Fruit fly (Drosophila melanogaster) whole organism: ENCODE measurements around the gene Cyp28c1.

Experiments used
- CG8478 ChIP-seq: fragments of >200 bp; optimal IDR thresholded peaks from 2 replicates; lab custom pipeline; 2018; ENCODE audit warnings: inconsistent platforms
- Dll ChIP-seq: fragments of >200 bp; optimal IDR thresholded peaks from 2 replicates; lab custom pipeline; 2017
- EcR ChIP-seq, 2 experiments: fragments of >200 bp; optimal IDR thresholded peaks; 2 replicates each; lab custom pipeline; 2017; ENCODE audit warnings: missing biosample characterization in 2 of 2, missing genetic modification characterization in 2 of 2, missing genetic modification reagents in 2 of 2
- pan ChIP-seq: fragments of >200 bp; optimal IDR thresholded peaks from 2 replicates; lab custom pipeline; 2017
- psq ChIP-seq: fragments of >200 bp; optimal IDR thresholded peaks from 2 replicates; lab custom pipeline; 2017
- usp ChIP-seq: fragments of >200 bp; optimal IDR thresholded peaks from 2 replicates; lab custom pipeline; 2017; ENCODE audit warnings: missing biosample characterization, missing genetic modification characterization, mixed read lengths

Cyp28c1 gene

DNA sequence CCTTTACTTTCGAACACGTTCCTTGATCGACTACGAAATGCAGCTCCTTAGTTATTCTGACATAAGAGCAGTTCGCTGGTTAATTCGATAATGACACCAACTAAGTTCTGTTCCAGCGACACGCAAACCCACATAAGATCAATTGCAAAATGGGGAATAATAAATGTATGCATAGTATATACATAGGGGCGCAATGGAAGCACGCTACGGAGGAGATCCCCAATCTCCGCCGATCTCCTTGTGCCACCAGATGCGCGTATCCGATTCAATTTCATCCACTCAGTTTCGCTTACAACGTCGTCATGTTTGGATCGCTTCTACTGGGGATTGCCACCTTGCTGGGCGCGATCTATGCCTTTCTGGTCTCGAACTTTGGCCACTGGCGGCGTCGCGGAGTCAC, at the start of gene Cyp28c1:
Gene Cyp28c1 (plus strand): TSS at position 301 of the 400 bp plus-strand sequence.
- no peak for TF ChIP-seq CG8478
- TF ChIP-seq EcR (GFP tag; optimal IDR thresholded peaks at IDR 0.05; lab: Kevin White, UChicago), result no peak
- TF ChIP-seq Dll (lab: Kevin White, UChicago), result no peak
- no peak for TF ChIP-seq pan
- TF ChIP-seq psq (lab: Kevin White, UChicago), result no peak
- TF ChIP-seq usp (GFP tag; lab: Kevin White, UChicago), result no peak

DNA sequence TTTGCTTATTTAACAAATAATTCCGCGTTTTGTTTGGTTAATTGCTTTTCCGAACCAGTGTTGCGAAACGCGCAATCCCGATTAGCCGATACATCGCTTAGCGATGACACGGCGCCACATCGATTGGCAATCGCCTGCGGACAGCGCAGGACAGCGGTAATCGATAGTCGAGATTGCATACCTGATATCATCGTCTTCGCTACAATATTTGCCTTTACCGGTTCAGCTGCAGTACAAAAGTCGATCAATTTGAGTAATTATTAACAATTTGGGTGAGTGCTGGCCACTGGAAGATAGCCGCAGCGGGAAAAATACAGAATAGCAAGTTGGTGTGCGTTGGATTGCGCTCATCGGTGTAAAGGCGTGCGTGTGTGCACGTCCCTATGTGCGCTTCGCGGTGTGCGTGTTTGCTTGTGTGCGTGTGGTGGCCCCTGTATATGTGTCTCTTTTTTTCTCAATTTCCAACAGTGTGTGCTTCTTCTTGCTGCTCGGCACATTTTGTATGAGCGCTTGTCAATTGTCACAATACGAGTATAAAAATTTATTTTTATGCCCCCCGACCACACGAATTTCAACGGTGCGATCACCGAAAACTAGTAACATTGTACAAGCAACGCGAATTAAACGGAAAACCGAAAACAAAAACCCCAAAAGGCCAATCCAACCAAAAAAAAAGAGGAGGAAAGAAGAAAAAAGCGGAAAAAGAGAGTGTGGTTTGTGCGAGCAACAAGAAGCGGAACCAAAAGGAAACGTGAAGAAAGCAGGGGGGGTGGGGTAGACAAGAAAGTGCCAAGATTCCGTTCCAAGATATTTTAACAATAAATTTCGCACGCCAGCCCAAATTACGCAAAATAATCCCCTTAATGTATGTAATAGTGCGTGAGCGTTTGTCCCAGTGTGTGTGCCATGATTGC, 46.7 kb upstream of the Cyp28c1 start, which contains the start of gene CkIIbeta:
Gene CkIIbeta (plus strand): TSS at position 119 of the 914 bp plus-strand sequence.
- TF ChIP-seq psq (lab: Kevin White, UChicago) (no peak), usp (GFP tag; lab: Kevin White, UChicago) (no peak), EcR (GFP tag; optimal IDR thresholded peaks at IDR 0.05; lab: Kevin White, UChicago) (no peak), CG8478 (no peak), Dll (lab: Kevin White, UChicago) (no peak), pan (no peak)

DNA sequence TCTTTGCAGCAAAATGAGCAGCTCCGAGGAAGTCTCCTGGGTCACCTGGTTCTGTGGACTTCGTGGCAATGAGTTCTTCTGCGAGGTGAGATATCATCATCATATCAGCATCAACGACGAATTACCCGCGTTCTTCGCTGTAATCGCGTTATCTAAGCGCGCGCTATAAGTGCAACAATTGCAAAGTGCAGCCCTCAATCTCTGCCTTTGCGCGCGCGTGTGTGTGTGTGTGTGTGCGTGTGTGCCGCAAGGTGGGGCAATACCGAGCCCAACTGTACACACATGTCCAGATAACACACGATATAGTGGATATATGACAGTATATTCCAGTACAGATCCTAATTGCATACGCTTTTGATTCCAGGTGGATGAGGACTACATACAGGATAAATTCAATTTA, 46.0 kb upstream of the Cyp28c1 start:
- no peak for TF ChIP-seq Dll (lab: Kevin White, UChicago)
- no peak for TF ChIP-seq CG8478
- no peak for TF ChIP-seq pan
- TF ChIP-seq usp (GFP tag; lab: Kevin White, UChicago), result no peak
- TF ChIP-seq psq (lab: Kevin White, UChicago), result no peak
- TF ChIP-seq EcR (GFP tag; optimal IDR thresholded peaks at IDR 0.05; lab: Kevin White, UChicago), result no peak

DNA sequence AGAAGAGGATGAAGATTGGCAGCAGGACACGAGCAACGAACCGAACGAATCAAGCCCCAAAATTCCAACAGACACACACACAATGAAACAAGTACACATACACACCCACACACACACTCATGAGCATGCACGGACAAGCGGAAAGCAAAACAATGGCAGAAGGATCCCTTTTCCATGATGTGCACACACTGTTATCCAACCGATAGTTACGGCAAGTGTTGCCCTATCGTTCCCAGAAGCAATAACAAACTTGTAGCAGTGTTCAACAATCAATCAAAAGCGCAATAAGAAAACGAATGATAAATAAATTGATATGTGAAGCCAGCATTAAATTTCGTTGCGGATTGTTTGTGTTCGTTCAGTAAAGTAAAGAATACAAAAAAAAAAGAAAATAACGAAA, 42.5 kb upstream of the Cyp28c1 start:
- no peak for TF ChIP-seq EcR (GFP tag; optimal IDR thresholded peaks at IDR 0.05; lab: Kevin White, UChicago)
- TF ChIP-seq CG8478, result no peak
- no peak for TF ChIP-seq psq (lab: Kevin White, UChicago)
- no peak for TF ChIP-seq pan
- TF ChIP-seq Dll (lab: Kevin White, UChicago), result no peak
- no peak for TF ChIP-seq usp (GFP tag; lab: Kevin White, UChicago)

DNA sequence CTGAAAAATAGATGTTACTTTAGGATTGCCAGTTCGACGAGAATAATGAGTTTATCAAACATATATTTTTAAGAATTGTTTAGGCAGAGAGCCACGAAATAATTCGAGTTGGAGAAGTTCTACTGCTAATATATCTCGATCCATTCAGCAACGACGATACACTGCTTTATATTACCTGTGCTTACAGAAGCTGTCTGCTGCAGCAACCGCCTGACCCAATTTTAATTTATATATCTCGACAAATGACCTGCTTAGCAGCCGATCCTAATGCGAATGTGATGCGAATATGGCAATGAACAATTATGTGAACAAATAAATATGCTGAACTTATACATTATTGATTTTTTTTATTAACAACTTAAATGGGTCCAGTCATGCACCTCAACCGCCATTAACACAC, 40.9 kb upstream of the Cyp28c1 start:
- no peak for TF ChIP-seq psq (lab: Kevin White, UChicago)
- no peak for TF ChIP-seq EcR (GFP tag; optimal IDR thresholded peaks at IDR 0.05; lab: Kevin White, UChicago)
- no peak for TF ChIP-seq Dll (lab: Kevin White, UChicago)
- TF ChIP-seq pan, result no peak
- no peak for TF ChIP-seq CG8478
- TF ChIP-seq usp (GFP tag; lab: Kevin White, UChicago), result no peak

DNA sequence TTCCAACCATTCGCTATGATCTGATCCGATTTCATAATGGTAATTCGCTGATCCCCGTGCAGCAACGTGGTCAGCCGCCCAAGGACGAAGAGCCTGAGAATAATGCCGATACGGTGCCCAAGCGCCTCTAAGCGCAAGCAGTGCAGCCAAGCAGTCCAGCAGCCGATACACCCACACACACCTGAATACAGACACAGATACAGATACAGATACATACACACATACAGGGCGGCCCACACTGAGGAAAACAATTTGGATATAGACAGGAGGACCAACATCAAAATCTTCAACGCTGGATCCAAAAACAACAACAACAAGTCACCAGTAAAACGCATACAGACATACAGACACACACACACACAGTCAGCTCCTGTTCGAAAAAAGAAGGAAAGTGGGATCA, 39.5 kb upstream of the Cyp28c1 start:
- no peak for TF ChIP-seq usp (GFP tag; lab: Kevin White, UChicago)
- TF ChIP-seq psq (lab: Kevin White, UChicago), result no peak
- no peak for TF ChIP-seq pan
- no peak for TF ChIP-seq CG8478
- no peak for TF ChIP-seq EcR (GFP tag; optimal IDR thresholded peaks at IDR 0.05; lab: Kevin White, UChicago)
- TF ChIP-seq Dll (lab: Kevin White, UChicago), result no peak

DNA sequence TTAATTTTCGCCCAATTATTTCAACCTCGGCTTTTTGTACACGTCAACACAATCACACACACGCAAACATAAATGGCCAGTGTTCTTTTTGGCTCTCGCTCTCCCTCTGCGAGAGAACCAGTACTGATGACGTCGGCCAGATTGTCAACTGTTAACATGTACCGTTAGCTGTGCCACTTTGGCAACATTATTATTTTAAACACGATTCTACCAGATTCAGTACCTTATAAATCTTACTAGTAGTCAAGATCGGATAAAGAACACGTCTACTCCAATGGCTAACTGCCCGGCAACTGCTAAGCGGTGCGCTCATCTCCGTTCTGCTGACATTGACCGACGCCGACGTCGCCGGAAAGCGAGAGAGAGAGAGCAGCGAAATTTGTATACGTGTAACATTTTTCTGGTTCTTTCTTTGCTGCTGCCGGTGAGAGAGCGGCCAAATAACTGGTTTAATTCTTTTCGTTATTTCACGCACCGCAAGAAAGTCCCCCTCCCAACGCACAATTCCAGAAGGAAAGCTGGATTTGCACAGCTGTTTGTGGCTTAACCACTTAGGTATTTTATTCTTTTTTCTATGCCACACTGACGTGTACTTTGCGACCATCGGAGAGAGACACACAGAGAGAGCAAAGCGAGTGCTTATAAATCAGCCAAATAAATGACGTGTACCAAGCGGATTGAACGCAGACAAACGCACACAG, 34.2 kb upstream of the Cyp28c1 start:
- no peak for TF ChIP-seq pan
- no peak for TF ChIP-seq usp (GFP tag; lab: Kevin White, UChicago)
- TF ChIP-seq EcR (GFP tag; optimal IDR thresholded peaks at IDR 0.05; lab: Kevin White, UChicago), result no peak
- TF ChIP-seq CG8478, result no peak
- TF ChIP-seq psq (lab: Kevin White, UChicago), result no peak
- no peak for TF ChIP-seq Dll (lab: Kevin White, UChicago)

DNA sequence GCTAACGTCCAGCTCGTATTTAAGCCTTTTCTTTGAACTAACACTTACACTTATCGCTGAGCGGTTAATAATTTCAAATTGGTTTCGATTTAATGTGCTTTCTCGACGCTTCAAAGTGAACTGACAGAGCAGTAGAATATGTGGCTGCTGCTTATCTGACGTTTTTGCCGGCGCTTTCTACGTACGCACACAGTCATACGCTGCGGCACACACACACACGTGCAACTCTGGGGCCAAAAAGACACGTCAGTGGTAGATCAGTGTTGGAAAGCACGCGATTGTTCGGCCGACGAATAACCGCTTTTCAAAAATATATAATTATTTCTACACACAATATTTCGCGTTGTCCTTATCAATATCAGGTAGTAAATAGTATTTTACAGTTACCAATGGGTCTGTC, 33.2 kb upstream of the Cyp28c1 start:
- TF ChIP-seq psq (lab: Kevin White, UChicago), result no peak
- TF ChIP-seq Dll (lab: Kevin White, UChicago), result no peak
- no peak for TF ChIP-seq usp (GFP tag; lab: Kevin White, UChicago)
- no peak for TF ChIP-seq CG8478
- TF ChIP-seq pan, result no peak
- TF ChIP-seq EcR (GFP tag; optimal IDR thresholded peaks at IDR 0.05; lab: Kevin White, UChicago), result no peak

DNA sequence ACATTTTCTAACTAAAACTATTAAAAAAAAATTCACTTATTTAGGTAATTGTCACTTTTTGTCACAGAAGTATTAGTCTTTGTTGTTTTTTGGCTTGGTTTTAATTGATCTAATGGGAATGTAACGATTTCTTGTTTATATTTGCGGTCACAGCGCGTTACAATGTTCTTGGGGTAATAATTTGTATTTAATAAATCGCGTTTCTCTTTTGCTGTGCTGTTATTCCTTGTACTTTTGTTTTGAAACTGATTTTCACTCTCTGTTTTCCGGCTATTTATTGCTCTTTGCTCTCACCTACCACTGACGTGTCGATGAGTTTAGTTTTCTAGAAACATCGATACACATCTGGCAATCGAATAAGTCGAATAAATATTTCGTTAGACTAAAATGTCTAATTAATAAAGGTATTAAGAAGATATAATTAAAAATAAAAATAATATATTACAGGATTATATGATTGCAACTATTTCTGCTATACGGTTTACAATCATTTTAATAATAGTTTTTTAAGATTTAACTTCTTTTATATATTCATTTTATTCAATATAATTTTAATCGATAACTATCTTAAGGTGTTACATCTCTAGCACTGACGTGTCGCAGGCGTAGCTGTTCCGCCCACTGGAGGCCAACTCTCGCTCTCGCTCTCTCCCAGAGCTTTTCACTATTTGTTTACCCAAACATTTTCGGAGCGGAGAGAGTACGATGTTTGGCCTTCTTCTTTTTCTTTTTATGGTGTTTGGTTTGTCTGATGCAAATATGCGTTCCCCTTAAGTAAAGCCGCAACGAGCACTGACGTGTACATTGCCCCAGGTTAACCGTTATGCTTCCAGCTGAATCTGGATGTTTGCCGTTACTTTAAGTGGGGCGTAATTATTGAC, 32.3 kb upstream of the Cyp28c1 start, which contains the start of gene Hsc70-3:
Gene Hsc70-3 (minus strand): TSS at position 251 of the 881 bp plus-strand sequence.
- TF ChIP-seq Dll (lab: Kevin White, UChicago) (no peak), EcR (GFP tag; optimal IDR thresholded peaks at IDR 0.05; lab: Kevin White, UChicago) (no peak), usp (GFP tag; lab: Kevin White, UChicago) (no peak), pan (no peak), CG8478 (no peak), psq (lab: Kevin White, UChicago) (no peak)

DNA sequence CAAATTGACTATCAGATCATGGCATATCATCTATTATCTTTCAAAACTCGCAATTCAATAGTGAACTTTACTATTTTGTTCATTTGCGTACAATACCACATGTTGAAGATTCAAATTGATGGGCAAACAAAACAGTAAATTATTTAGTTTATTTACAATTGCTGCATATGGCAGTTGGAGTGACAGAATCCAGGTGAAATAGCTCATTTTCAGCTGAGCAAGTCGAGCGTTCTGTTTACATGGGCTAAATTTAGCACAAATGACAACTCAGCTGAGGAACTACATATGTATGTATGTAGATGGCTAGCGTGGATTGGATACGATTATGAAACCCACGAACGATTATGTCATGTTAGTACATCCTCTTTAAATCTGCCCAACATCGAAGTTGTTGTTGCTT, 26.6 kb upstream of the Cyp28c1 start:
- TF ChIP-seq pan (no peak), CG8478 (no peak), usp (GFP tag; lab: Kevin White, UChicago) (no peak), EcR (GFP tag; optimal IDR thresholded peaks at IDR 0.05; lab: Kevin White, UChicago) (no peak), psq (lab: Kevin White, UChicago) (no peak), Dll (lab: Kevin White, UChicago) (no peak)

DNA sequence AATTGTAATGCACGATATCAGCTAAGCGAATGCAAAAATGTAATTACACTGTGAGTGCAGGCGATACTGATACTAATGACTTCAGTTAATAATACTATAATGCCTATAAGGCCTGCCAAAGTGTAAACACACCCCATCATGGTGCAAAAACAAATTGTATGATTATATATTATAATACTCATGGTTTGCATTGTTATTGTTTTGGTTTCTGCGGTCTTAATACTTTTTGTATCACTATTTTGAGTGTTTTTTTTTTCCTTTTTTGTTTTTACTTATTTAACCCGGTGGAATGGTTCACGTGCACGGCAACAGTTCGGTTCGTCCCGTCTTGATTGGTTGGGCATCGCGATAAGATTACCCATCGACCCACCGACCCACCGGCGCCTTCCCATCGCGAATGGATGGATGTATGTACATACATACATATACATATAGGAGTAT, 25.7 kb upstream of the Cyp28c1 start:
- TF ChIP-seq usp (GFP tag; lab: Kevin White, UChicago) (no peak), pan (no peak), CG8478 (no peak), Dll (lab: Kevin White, UChicago) (no peak), psq (lab: Kevin White, UChicago) (no peak), EcR (GFP tag; optimal IDR thresholded peaks at IDR 0.05; lab: Kevin White, UChicago) (no peak)
